Fruit fly (Drosophila melanogaster) Kc167 (cell line): Measurements from ENCODE around the gene tbrd-1.

ENCODE experiments used
- Myc ChIP-seq: fragments of >200 bp; optimal IDR thresholded peaks from 2 replicates; lab custom pipeline; 2017; ENCODE audit warnings: missing external identifiers
- Sin3A ChIP-seq: fragments of >200 bp; optimal IDR thresholded peaks from 2 replicates; lab custom pipeline; 2018; ENCODE audit warnings: missing external identifiers
- h ChIP-seq: fragments of >200 bp; optimal IDR thresholded peaks from 3 replicates; lab custom pipeline; 2018; ENCODE audit warnings: missing external identifiers
- insv ChIP-seq: fragments of >200 bp; optimal IDR thresholded peaks from 3 replicates; lab custom pipeline; 2018; ENCODE audit warnings: missing external identifiers
- psq ChIP-seq: fragments of >200 bp; optimal IDR thresholded peaks from 2 replicates; lab custom pipeline; 2017; ENCODE audit warnings: missing external identifiers
- ttk ChIP-seq: sonication (Bioruptor generic); optimal IDR thresholded peaks from 2 replicates; lab custom pipeline; 2017; ENCODE audit warnings: missing external identifiers

Gene tbrd-1

DNA sequence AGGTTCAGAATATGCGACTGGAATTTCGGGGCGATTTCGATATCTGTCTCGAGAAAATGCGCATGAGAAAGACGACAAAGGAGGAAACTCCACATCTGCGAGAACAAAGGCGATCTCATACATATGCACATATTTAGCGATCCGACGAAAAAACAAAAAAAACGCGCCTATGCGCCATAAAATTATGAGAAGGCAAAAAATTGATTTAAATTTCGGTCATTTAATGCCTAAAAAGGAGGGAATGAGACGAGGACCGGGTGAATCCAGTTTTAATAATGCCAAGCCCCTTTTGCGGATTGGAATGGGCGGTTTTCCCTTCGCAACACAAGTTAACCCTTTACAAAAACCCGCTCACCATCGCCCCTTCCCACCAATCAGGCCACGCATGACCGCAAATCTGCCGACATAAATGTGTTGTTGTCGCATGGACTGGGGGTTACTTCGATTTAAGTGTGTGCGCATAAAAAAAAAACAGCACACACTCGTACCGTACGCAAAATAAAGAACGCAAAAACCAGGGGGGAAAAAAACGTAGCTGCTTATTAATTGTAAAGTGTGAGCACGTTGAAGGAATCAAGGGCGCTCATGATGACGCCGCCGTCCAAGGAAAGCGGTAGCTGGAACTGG is 21.2 kb upstream of the tbrd-1 start:
- TF ChIP-seq ttk (lab: Kevin White, UChicago) (no peak), h (lab: Kevin White, UChicago) (no peak), insv (lab: Kevin White, UChicago) (no peak), Sin3A (no peak), Myc (lab: Kevin White, UChicago) (no peak), psq (no peak)

DNA sequence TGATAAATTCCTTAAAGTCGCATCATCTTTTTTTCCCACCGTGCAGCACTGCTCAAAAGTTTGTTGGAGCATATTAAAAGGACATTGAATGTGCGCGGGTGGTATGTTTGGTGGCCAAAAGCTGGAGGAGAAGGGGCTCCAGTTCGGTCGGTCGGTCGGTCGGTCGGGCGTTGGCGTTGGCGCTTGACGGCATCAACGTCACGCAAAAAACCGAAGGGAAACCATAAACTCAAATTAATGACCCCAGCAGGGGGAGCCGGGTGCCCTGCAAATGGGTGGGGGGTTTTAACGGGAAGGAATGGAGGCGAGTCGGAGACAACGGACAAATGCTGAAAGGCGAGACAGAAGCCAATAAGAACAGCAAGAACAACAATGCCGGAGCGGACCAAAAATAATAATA is 19.0 kb upstream of the tbrd-1 start:
- no peak for TF ChIP-seq Sin3A
- TF ChIP-seq ttk (lab: Kevin White, UChicago), result no peak
- no peak for TF ChIP-seq Myc (lab: Kevin White, UChicago)
- TF ChIP-seq psq, result no peak
- no peak for TF ChIP-seq insv (lab: Kevin White, UChicago)

DNA sequence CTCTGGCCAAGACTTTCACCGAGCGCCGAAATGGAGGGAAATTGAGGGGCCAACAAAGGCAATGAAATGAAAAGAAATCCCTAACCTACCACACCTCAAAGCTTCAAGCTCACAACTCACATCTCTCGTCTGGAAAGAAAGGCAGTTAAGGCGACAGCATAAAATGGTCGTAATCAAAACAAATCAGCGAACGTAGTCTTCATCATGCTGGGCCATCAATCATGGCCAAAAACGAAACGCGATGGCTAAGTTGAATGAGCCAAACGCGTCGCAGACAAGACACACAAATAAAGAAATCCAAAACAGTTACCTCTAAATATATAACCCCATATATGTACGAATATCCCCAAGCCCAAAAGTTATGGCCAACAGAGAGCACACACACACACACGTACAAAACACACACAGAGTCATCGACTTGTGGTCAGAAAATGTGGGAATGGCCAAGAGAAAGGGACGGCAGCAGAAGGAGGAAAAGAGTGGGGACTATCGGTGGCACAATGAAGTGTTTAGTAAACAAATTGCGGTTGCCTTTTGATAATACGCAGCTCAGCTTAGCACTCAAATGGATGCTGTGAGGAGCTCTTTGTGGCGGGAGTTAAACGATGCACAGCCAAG is 17.8 kb upstream of the tbrd-1 start:
- TF ChIP-seq h (lab: Kevin White, UChicago) (no peak), insv (lab: Kevin White, UChicago) (no peak), psq (no peak), Myc (lab: Kevin White, UChicago) (no peak), Sin3A (no peak), ttk (lab: Kevin White, UChicago) (no peak)

DNA sequence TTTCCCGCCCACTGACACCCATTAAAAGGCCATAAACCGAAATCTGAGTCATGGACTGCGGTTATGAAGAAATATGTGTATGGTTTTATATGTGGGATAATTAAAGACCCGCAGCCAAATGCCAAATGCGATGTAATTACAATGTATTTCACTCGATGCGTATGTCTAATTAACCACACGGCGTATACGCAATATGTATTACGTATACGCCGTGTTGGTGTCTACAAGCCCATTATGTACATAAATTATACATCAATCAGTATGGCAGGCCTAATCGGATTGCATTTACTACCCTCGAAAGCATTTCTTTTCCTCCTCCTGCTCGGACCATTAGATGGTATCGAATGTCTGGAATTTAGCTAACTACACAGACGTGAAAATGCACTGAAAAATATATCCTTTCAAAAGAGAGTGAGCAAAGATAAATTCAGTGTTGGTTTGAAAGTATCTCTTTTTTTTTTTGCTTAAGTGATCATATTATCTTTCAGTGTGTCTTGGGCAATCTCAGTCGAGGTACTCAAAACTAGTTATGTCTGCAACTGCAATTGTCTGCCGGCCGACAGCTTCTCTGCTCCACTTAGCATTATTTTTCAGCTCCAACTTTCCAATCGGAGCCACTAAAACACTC is 17.0 kb upstream of the tbrd-1 start:
- TF ChIP-seq psq, result no peak
- TF ChIP-seq h (lab: Kevin White, UChicago), result no peak
- no peak for TF ChIP-seq insv (lab: Kevin White, UChicago)
- TF ChIP-seq ttk (lab: Kevin White, UChicago), result no peak
- TF ChIP-seq Sin3A, result no peak
- TF ChIP-seq Myc (lab: Kevin White, UChicago), result no peak

DNA sequence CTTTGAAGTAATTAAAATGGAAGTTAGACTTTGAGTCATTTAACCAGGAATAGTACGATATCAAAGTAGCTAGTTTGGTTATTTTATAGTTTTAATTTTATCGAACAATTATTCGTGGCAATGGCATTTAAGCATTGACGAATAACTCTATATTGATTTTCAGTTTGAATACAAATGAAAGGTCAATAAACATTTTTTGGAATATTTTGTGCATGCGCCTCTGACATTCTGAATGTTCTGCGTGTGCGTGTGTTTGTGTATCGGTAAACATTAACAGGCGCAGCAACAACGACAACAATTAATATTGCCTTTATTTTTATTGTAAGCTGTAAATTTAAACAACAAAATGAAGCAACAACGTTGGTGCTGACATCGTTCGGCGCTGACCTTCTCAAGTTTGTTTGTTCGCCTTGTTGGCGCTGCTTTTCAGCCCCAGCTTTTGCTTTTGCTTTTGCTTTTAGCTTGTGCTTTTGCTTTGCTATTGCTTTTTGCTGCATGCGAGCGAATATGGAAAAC is 16.0 kb upstream of the tbrd-1 start:
- TF ChIP-seq ttk (lab: Kevin White, UChicago) (no peak), insv (lab: Kevin White, UChicago) (no peak), Sin3A (no peak), psq (no peak), h (lab: Kevin White, UChicago) (no peak), Myc (lab: Kevin White, UChicago) (no peak)

DNA sequence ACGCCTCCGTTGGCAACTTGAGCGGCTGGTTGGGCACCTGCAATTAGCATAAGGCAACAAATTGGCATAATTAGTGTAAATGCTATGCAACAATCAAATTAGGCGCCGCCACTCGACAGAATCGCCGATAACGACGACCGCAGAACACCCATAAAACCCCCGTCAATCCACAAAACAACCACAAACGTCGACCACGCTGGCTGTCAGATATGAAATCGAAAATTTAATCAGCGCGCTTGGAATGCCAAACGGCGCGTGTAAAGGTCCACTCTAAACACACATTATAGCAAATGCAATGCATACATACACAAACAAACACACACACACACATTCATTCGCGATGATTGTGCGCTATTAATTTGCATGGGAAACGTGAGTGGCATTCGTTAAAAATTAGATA is 10.1 kb upstream of the tbrd-1 start:
- TF ChIP-seq insv (lab: Kevin White, UChicago) (no peak), psq (no peak), h (lab: Kevin White, UChicago) (no peak), Myc (lab: Kevin White, UChicago) (no peak), Sin3A (no peak), ttk (lab: Kevin White, UChicago) (no peak)

DNA sequence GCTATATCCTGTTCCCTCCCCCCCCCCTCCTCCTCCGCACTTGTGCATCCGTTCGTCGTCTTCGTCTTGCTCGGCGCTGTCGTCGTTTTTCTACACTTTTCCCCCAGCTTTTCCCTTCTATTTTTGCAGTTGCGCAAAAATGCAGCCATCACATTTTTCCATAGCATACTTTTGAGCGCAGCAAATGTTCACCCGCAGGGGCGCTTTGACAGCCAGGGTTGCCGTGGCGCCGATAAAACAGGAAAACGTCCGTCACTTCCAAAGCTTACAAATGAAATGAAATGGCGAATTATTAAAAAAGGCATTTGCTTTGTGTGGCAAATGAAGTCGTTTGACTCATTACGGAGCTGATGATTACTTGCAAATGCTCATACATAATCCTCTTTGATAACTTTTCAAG is 9.2 kb upstream of the tbrd-1 start:
- TF ChIP-seq ttk (lab: Kevin White, UChicago) (no peak), h (lab: Kevin White, UChicago) (no peak), insv (lab: Kevin White, UChicago) (no peak), psq (no peak), Sin3A (no peak), Myc (lab: Kevin White, UChicago) (no peak)

DNA sequence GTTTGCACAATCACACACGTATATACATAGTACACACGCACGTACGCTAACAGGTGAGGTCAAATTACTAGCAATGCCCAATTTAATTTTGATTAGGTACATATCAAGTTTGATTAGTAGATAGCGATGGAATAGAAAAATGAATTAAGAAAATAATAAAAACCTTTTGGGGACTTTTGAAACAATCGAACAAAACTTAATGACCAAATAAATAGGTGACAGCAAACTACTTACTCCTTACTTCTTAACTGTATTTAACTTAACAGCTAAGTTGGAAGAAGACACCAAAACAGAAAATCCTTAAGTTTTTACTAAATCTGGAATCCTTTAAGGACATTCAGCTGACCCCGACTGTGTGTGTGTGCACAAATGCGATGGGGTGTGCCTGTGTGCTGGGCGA is 8.7 kb upstream of the tbrd-1 start:
- TF ChIP-seq Myc (lab: Kevin White, UChicago) (no peak), h (lab: Kevin White, UChicago) (no peak), Sin3A (no peak), insv (lab: Kevin White, UChicago) (no peak), psq (no peak), ttk (lab: Kevin White, UChicago) (no peak)

DNA sequence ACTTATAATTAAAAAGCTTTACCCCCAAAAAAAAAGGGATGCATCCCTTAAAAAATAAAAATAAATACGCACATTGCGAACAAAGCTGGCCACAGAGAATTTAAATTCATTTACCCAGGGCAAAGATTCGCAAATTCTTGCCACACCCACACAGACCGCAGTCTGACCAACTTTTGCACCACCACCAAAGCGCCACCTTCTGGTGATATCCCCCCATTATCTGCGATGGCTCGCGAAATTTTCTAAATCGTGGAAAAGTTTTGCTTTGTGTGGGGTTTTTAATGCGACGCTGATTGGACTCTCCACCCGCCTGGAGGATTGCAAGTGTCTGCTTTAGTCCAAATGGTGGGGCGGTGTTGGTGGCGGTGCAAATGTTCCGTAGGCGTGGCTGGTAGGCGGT is 6.7 kb upstream of the tbrd-1 start:
- no peak for TF ChIP-seq insv (lab: Kevin White, UChicago)
- TF ChIP-seq Sin3A, result no peak
- no peak for TF ChIP-seq psq

DNA sequence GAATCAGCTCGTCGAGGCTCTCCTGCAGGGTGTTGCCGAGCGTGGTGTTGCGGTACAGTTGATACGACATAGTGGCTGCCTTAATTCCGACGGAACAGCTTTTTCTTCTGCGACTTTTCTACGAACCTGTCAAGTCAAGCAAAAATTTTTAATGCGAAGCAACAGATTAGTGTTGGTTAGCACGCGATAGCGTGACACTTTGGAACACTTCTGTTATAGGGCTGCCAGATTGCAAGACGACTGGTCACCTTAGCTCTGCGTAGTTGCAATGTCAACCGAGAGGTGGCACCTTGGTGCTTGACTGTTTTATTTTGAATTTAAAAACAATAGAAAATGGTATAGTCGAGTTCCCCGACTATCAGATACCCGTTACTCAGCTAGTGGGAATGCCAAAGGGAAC is 2.5 kb downstream of the tbrd-1 start, which contains the start of gene TfIIA-S:
TfIIA-S (minus strand) TSS at position 175 of the 400 bp plus-strand sequence.
- TF ChIP-seq ttk (lab: Kevin White, UChicago) (no peak), insv (lab: Kevin White, UChicago) (no peak), Sin3A (no peak)

DNA sequence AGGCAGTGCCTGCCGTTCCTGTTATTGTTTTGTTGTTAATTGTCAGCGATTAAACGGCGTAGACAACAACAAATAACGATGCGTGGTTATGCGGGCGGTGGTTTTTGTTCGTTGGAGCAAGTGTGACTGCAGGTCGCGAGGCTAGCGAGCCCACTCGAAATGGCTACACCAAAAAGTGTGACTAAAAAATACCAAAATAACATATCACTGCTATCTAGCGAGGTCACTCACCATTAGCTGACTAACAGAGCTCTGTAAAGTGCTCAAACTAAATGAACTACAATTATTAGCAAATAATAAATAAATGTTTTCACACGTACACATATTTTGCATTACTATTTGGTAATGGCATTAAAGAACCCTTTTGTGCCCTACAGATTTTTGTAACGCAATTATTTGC is 3.4 kb downstream of the tbrd-1 start, which contains the start of gene Pli:
Pli (minus strand) TSS at position 131 of the 400 bp plus-strand sequence.
- TF ChIP-seq Sin3A (no peak), h (lab: Kevin White, UChicago) (no peak), insv (lab: Kevin White, UChicago) (no peak), ttk (lab: Kevin White, UChicago) (no peak), Myc (lab: Kevin White, UChicago) (no peak), psq (no peak)
